Worm (Caenorhabditis elegans) whole organism, young adult: ENCODE results near the gene srj-37.
A peak's percentile ranks its signal among the peaks of the same experiment; 100 is the strongest.

Experiments used
- B0035.1 ChIP-seq: sonication (generic microtip); optimal IDR thresholded peaks from 2 replicates; lab custom pipeline; 2016; ENCODE audit warnings: missing genetic modification characterization, mild to moderate bottlenecking, missing compliant biosample characterization, missing genotype, missing genetic modification reagents
- B0336.3 ChIP-seq: fragments of 200-800 bp; sonication (Bioruptor generic); IDR thresholded peaks from 2 replicates; pipeline ENCODE4 v1.3.6; 2022; ENCODE audit warnings: missing genetic modification characterization, missing compliant biosample characterization
- C06A6.2 ChIP-seq: fragments of 200-800 bp; sonication (Bioruptor generic); conservative IDR thresholded peaks from 2 replicates; pipeline ENCODE4 v1.3.6; 2022; ENCODE audit warnings: missing genetic modification characterization, missing compliant biosample characterization
- F33H1.4 ChIP-seq: fragments of 200-800 bp; sonication (Bioruptor generic); IDR thresholded peaks from 2 replicates; pipeline ENCODE4 v1.3.6; 2022; ENCODE audit warnings: missing genetic modification reagents, missing genetic modification characterization, missing compliant biosample characterization
- F37B4.10 ChIP-seq: fragments of 200-800 bp; sonication (Bioruptor generic); IDR thresholded peaks from 2 replicates; pipeline ENCODE4 v1.3.6; 2022; ENCODE audit warnings: missing genetic modification characterization, missing compliant biosample characterization
- F49E8.2 ChIP-seq: sonication (generic microtip); optimal IDR thresholded peaks from 3 replicates; lab custom pipeline; 2017; ENCODE audit warnings: missing genetic modification characterization, mild to moderate bottlenecking, missing compliant biosample characterization, antibody characterized with exemption, moderate library complexity; ENCODE audit not compliant: insufficient read depth
- F52B5.7 ChIP-seq: sonication (generic microtip); optimal IDR thresholded peaks from 2 replicates; lab custom pipeline; 2016; ENCODE audit warnings: mild to moderate bottlenecking, missing genetic modification characterization, missing compliant biosample characterization
- K11D2.4 ChIP-seq: fragments of 200-800 bp; sonication (Bioruptor generic); IDR thresholded peaks from 2 replicates; pipeline ENCODE4 v1.3.6; 2022; ENCODE audit warnings: missing genetic modification reagents, missing genetic modification characterization, missing compliant biosample characterization
- T07F8.4 ChIP-seq: sonication (generic microtip); optimal IDR thresholded peaks from 2 replicates; lab custom pipeline; 2016; ENCODE audit warnings: mild to moderate bottlenecking, missing genetic modification characterization, moderate library complexity, missing compliant biosample characterization
- Y67H2A.10 ChIP-seq: fragments of 200-800 bp; sonication (Bioruptor generic); conservative IDR thresholded peaks from 2 replicates; pipeline ENCODE4 v1.3.6; 2022; ENCODE audit warnings: missing genetic modification reagents, missing genetic modification characterization, missing compliant biosample characterization
- Y79H2A.3 ChIP-seq: fragments of 200-800 bp; sonication (Bioruptor generic); conservative IDR thresholded peaks from 2 replicates; pipeline ENCODE4 v1.3.6; 2022; ENCODE audit warnings: missing genetic modification reagents, missing genetic modification characterization, missing compliant biosample characterization
- Y95B8A.8 ChIP-seq: fragments of 200-800 bp; sonication (Bioruptor generic); IDR thresholded peaks from 2 replicates; pipeline ENCODE4 v1.3.6; 2022; ENCODE audit warnings: missing genetic modification reagents, missing genetic modification characterization, missing compliant biosample characterization
- ama-1 ChIP-seq, 3 experiments: fragments of 150-350 bp in 1 of 3; sonication (generic microtip) in 2 of 3; optimal IDR thresholded peaks; 2 replicates each; lab custom pipeline; 2014 to 2018; ENCODE audit warnings: missing biosample characterization in 2 of 3, missing genetic modification characterization in 2 of 3, missing genetic modification reagents in 2 of 3
- athp-1 ChIP-seq: sonication (generic microtip); optimal IDR thresholded peaks from 2 replicates; lab custom pipeline; 2017; ENCODE audit warnings: mild to moderate bottlenecking, missing genetic modification characterization, missing compliant biosample characterization
- attf-3 ChIP-seq: fragments of 200-800 bp; sonication (Bioruptor generic); conservative IDR thresholded peaks from 2 replicates; pipeline ENCODE4 v1.3.6; 2022; ENCODE audit warnings: missing genetic modification reagents, missing genetic modification characterization, missing compliant biosample characterization
- attf-5 ChIP-seq: fragments of 200-800 bp; sonication (Bioruptor generic); optimal IDR thresholded peaks from 2 replicates; lab custom pipeline; 2018; ENCODE audit warnings: mild to moderate bottlenecking, missing genetic modification characterization, missing compliant biosample characterization
- cebp-1 ChIP-seq, 2 experiments: fragments of 200-800 bp in 1 of 2; sonication (Bioruptor generic) in 1 of 2; sonication (generic microtip) in 1 of 2; IDR thresholded peaks in 1 of 2; optimal IDR thresholded peaks in 1 of 2; 2 replicates each; pipeline versions ENCODE4 v1.3.6 to Lab custom; 2017 to 2022; ENCODE audit warnings: missing compliant biosample characterization in 2 of 2, missing genetic modification characterization in 2 of 2, mild to moderate bottlenecking in 1 of 2, missing genetic modification reagents in 1 of 2, moderate library complexity in 1 of 2
- cebp-2 ChIP-seq: fragments of 200-800 bp; sonication (Bioruptor generic); IDR thresholded peaks from 2 replicates; pipeline ENCODE4 v1.3.6; 2022; ENCODE audit warnings: missing genetic modification characterization, missing compliant biosample characterization
- ceh-27 ChIP-seq: fragments of 200-800 bp; sonication (Bioruptor generic); optimal IDR thresholded peaks from 2 replicates; lab custom pipeline; 2018; ENCODE audit warnings: mild to moderate bottlenecking, missing genetic modification characterization, moderate library complexity, missing compliant biosample characterization
- die-1 ChIP-seq: sonication (generic microtip); optimal IDR thresholded peaks from 2 replicates; lab custom pipeline; 2016; ENCODE audit warnings: missing genotype, mild to moderate bottlenecking, missing genetic modification characterization, missing compliant biosample characterization
- dox-1 ChIP-seq: fragments of 200-800 bp; sonication (Bioruptor generic); IDR thresholded peaks from 2 replicates; pipeline ENCODE4 v1.3.6; 2022; ENCODE audit warnings: missing genetic modification reagents, missing genetic modification characterization, missing compliant biosample characterization
- dpl-1 ChIP-seq: fragments of 150-350 bp; optimal IDR thresholded peaks from 2 replicates; lab custom pipeline; 2014; ENCODE audit warnings: missing biosample characterization, missing genetic modification reagents, missing genetic modification characterization
- egrh-3 ChIP-seq: fragments of 200-800 bp; sonication (Bioruptor generic); IDR thresholded peaks from 2 replicates; pipeline ENCODE4 v1.3.6; 2022; ENCODE audit warnings: missing genetic modification reagents, missing genetic modification characterization, missing compliant biosample characterization
- fkh-3 ChIP-seq: sonication (generic microtip); optimal IDR thresholded peaks from 2 replicates; lab custom pipeline; 2016; ENCODE audit warnings: mild to moderate bottlenecking, missing genetic modification characterization, missing compliant biosample characterization
- gei-17 ChIP-seq: fragments of 200-800 bp; sonication (Bioruptor generic); optimal IDR thresholded peaks from 2 replicates; lab custom pipeline; 2018; ENCODE audit warnings: mild to moderate bottlenecking, missing genetic modification characterization, missing compliant biosample characterization
- hlh-12 ChIP-seq: sonication (generic microtip); optimal IDR thresholded peaks from 2 replicates; lab custom pipeline; 2016; ENCODE audit warnings: missing genetic modification characterization, missing compliant biosample characterization
- hmg-20 ChIP-seq: fragments of 200-800 bp; sonication (Bioruptor generic); IDR thresholded peaks from 2 replicates; pipeline ENCODE4 v1.3.6; 2022; ENCODE audit warnings: missing genetic modification reagents, missing genetic modification characterization, missing compliant biosample characterization
- hsf-1 ChIP-seq: fragments of 200-800 bp; sonication (Bioruptor generic); IDR thresholded peaks from 2 replicates; pipeline ENCODE4 v1.3.6; 2022; ENCODE audit warnings: missing genetic modification reagents, missing genetic modification characterization, missing compliant biosample characterization
- lir-1 ChIP-seq: fragments of 200-800 bp; sonication (Bioruptor generic); conservative IDR thresholded peaks from 2 replicates; pipeline ENCODE4 v1.3.6; 2022; ENCODE audit warnings: missing genetic modification reagents, missing genetic modification characterization, missing compliant biosample characterization
- mel-28 ChIP-seq: sonication (generic microtip); optimal IDR thresholded peaks from 2 replicates; lab custom pipeline; 2016; ENCODE audit warnings: borderline replicate concordance, mild to moderate bottlenecking, missing genetic modification characterization, missing compliant biosample characterization
- nfya-1 ChIP-seq: sonication (generic microtip); optimal IDR thresholded peaks from 2 replicates; lab custom pipeline; 2017; ENCODE audit warnings: antibody characterized with exemption, missing compliant biosample characterization, missing genetic modification characterization, borderline replicate concordance; ENCODE audit not compliant: insufficient read depth
- nfya-2 ChIP-seq: fragments of 200-800 bp; sonication (Bioruptor generic); IDR thresholded peaks from 2 replicates; pipeline ENCODE4 v1.3.6; 2022; ENCODE audit warnings: missing genetic modification reagents, missing genetic modification characterization, missing compliant biosample characterization
- nhr-120 ChIP-seq: fragments of 200-800 bp; sonication (Bioruptor generic); IDR thresholded peaks from 2 replicates; pipeline ENCODE4 v1.3.6; 2022; ENCODE audit warnings: missing genetic modification characterization, missing compliant biosample characterization
- nhr-80 ChIP-seq: sonication (generic microtip); optimal IDR thresholded peaks from 2 replicates; lab custom pipeline; 2016; ENCODE audit warnings: missing genetic modification characterization, missing compliant biosample characterization
- rpc-1 ChIP-seq, 2 experiments: fragments of 150-350 bp in 1 of 2; sonication (generic microtip) in 1 of 2; optimal IDR thresholded peaks; 2 replicates each; lab custom pipeline; 2014 to 2018; ENCODE audit warnings: missing biosample characterization in 1 of 2, missing genetic modification characterization in 1 of 2, missing genetic modification reagents in 1 of 2, missing genotype in 1 of 2
- snpc-1.3 ChIP-seq: sonication (generic microtip); optimal IDR thresholded peaks from 2 replicates; lab custom pipeline; 2017; ENCODE audit warnings: missing genetic modification characterization, mild to moderate bottlenecking, missing compliant biosample characterization, antibody characterized with exemption, moderate library complexity, missing genotype, missing genetic modification reagents; ENCODE audit not compliant: insufficient read depth
- snpc-4 ChIP-seq, 5 experiments: fragments of 150-350 bp in 1 of 5; sonication (generic microtip) in 4 of 5; optimal IDR thresholded peaks; 2 replicates each; lab custom pipeline; 2014 to 2018; ENCODE audit warnings: missing genetic modification characterization in 5 of 5, missing biosample characterization in 3 of 5, antibody characterized with exemption in 2 of 5, mild to moderate bottlenecking in 2 of 5, missing compliant biosample characterization in 2 of 5, missing genotype in 2 of 5, moderate library complexity in 2 of 5, missing genetic modification reagents in 1 of 5
- tbp1 ChIP-seq: fragments of 200-800 bp; sonication (Bioruptor generic); optimal IDR thresholded peaks from 2 replicates; lab custom pipeline; 2018; ENCODE audit warnings: mild to moderate bottlenecking, missing genetic modification characterization, missing compliant biosample characterization
- xnd-1 ChIP-seq: sonication (generic microtip); optimal IDR thresholded peaks from 2 replicates; lab custom pipeline; 2016; ENCODE audit warnings: missing genotype, missing genetic modification reagents, missing genetic modification characterization, missing compliant biosample characterization
- ztf-22 ChIP-seq: fragments of 200-800 bp; sonication (Bioruptor generic); optimal IDR thresholded peaks from 2 replicates; lab custom pipeline; 2018; ENCODE audit warnings: mild to moderate bottlenecking, missing genetic modification characterization, moderate library complexity, missing compliant biosample characterization
- ztf-25 ChIP-seq: fragments of 200-800 bp; sonication (Bioruptor generic); IDR thresholded peaks from 2 replicates; pipeline ENCODE4 v1.3.6; 2022; ENCODE audit warnings: missing genetic modification reagents, missing genetic modification characterization, missing compliant biosample characterization

The srj-37 gene

ce11 chrV:627585-627984, 10.8 kb upstream of the srj-37 start, which contains the start of gene F48G7.8 (continued):
- TF ChIP-seq snpc-1.3 (tag; lab: Kevin White, UChicago) = no peak

ce11 chrV:628527-628926, 9.9 kb upstream of the srj-37 start, which contains the start of gene F48G7.9:
TSS of gene F48G7.9 (minus strand) at chrV:628627.
- TF ChIP-seq F49E8.2 (tag; lab: Kevin White, UChicago) = no peak
- TF ChIP-seq ztf-22 = no peak
- TF ChIP-seq gei-17 (GFP tag; lab: Kevin White, UChicago) = no peak
- TF ChIP-seq xnd-1 (tag; lab: Kevin White, UChicago) = no peak
- TF ChIP-seq nfya-1 (tag; lab: Kevin White, UChicago) = no peak
- TF ChIP-seq dpl-1 = no peak
- TF ChIP-seq F37B4.10 (GFP tag; lab: Robert Waterston, UW) = no peak
- TF ChIP-seq Y95B8A.8 (GFP tag; lab: Robert Waterston, UW) = no peak
- no peak for TF ChIP-seq attf-3 (GFP tag; lab: Robert Waterston, UW)
- TF ChIP-seq B0035.1 = no peak

DNA sequence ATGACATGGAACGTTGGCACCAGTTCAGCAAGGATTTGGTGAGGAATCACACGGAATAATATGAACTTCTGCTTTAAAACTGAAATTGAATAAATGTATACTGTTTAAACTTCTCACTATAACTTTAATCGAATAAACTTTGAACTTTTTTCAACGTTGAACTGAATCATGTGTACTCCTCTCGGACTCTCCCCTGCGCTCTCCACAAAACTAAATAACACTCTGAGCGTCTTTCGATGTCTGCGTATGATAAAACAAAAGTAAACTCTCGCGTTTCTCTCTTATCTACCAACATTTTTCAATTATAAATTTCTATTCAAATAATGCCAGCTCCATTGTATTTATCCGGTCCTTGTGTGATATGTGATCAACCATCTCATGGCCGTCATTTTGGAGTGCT, 6.6 kb upstream of the srj-37 start:
- TF ChIP-seq C06A6.2 (GFP tag; lab: Robert Waterston, UW) (no peak), F52B5.7 (tag; lab: Kevin White, UChicago) (no peak), fkh-3 (no peak), ama-1 (optimal IDR thresholded peaks at IDR 0.05; lab: Kevin White, UChicago) (no peak), ama-1 (GFP tag; optimal IDR thresholded peaks at IDR 0.05; lab: Kevin White, UChicago) (no peak), hsf-1 (GFP tag; lab: Robert Waterston, UW) (no peak), hlh-12 (tag; lab: Kevin White, UChicago) (no peak), K11D2.4 (GFP tag; lab: Robert Waterston, UW) (no peak), hmg-20 (GFP tag; lab: Robert Waterston, UW) (no peak), Y67H2A.10 (GFP tag; lab: Robert Waterston, UW) (no peak), nfya-1 (tag; lab: Kevin White, UChicago) (no peak), lir-1 (GFP tag; lab: Robert Waterston, UW) (no peak), athp-1 (tag; lab: Kevin White, UChicago) (no peak), nhr-120 (no peak), mel-28 (tag; lab: Kevin White, UChicago) (no peak), Y79H2A.3 (GFP tag; lab: Robert Waterston, UW) (no peak), ztf-25 (GFP tag; lab: Robert Waterston, UW) (no peak), attf-3 (GFP tag; lab: Robert Waterston, UW) (no peak), B0336.3 (GFP tag; lab: Robert Waterston, UW) (no peak)

- no peak for TF ChIP-seq nfya-2 (GFP tag; lab: Robert Waterston, UW)
- no peak for TF ChIP-seq F33H1.4
- TF ChIP-seq egrh-3 (GFP tag; lab: Robert Waterston, UW) = no peak
- no peak for TF ChIP-seq tbp1
- TF ChIP-seq cebp-2 (GFP tag; lab: Robert Waterston, UW) = no peak
Observed at ce11 chrV:634855-635254, 3.6 kb upstream of the srj-37 start, which contains the start of gene F48G7.10. TSS of gene F48G7.10 (minus strand) at chrV:634955.

DNA sequence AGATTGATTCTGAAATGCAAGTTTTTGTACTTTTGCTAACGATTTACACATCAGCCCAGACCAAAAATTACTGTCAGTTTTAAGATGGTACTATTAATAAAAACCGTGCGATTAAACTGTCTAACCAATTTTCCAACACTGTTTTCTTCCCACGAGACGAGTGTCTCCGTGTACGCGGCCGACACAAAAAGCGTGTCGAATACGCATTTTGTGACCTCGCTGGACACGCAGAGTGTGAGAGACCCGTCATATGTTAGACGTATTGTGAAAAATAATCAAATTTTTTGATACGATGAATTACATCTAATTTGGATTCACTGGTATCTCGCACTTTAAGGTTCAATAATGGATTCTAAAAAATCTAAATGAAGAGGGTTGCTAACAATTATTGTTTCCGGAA, 2.8 kb upstream of the srj-37 start:
- TF ChIP-seq die-1 (tag; lab: Kevin White, UChicago) (no peak), snpc-4 (GFP tag; optimal IDR thresholded peaks at IDR 0.05; lab: Kevin White, UChicago) (no peak), snpc-4 (tag; optimal IDR thresholded peaks at IDR 0.05; lab: Kevin White, UChicago) (peak; percentile 66 to 91 (median 82)), dox-1 (peak; percentile 63), nhr-80 (tag; lab: Kevin White, UChicago) (peak; percentile 88), T07F8.4 (tag; lab: Kevin White, UChicago) (no peak), athp-1 (tag; lab: Kevin White, UChicago) (no peak), attf-5 (GFP tag; lab: Kevin White, UChicago) (peak; percentile 71), F37B4.10 (GFP tag; lab: Robert Waterston, UW) (no peak), rpc-1 (optimal IDR thresholded peaks at IDR 0.05; lab: Kevin White, UChicago) (no peak), rpc-1 (tag; optimal IDR thresholded peaks at IDR 0.05; lab: Kevin White, UChicago) (no peak), cebp-1 (GFP tag; IDR thresholded peaks at IDR 0.05; lab: Robert Waterston, UW) (peak; percentile 36; the same call in 1 of the 2 replicates), cebp-1 (tag; optimal IDR thresholded peaks at IDR 0.05; lab: Kevin White, UChicago) (peak; percentile 45), ceh-27 (peak; percentile 13)
